Worm (Caenorhabditis elegans) whole organism, L2 larva: ENCODE results near the gene srv-1.

ENCODE experiments used
- C34F6.9 ChIP-seq: fragments of 150-350 bp; optimal IDR thresholded peaks from 2 replicates; lab custom pipeline; 2014; ENCODE audit warnings: missing biosample characterization, missing genetic modification characterization
- F13H6.1 ChIP-seq: sonication (generic microtip); optimal IDR thresholded peaks from 2 replicates; lab custom pipeline; 2016; ENCODE audit warnings: missing genetic modification characterization, missing compliant biosample characterization
- ZK546.5 ChIP-seq: sonication (generic microtip); optimal IDR thresholded peaks from 2 replicates; lab custom pipeline; 2017; ENCODE audit warnings: missing biosample characterization, missing genetic modification characterization
- alr-1 ChIP-seq: fragments of 150-350 bp; optimal IDR thresholded peaks from 2 replicates; lab custom pipeline; 2014; ENCODE audit warnings: missing biosample characterization, missing genetic modification characterization
- ceh-82 ChIP-seq: fragments of 150-350 bp; optimal IDR thresholded peaks from 2 replicates; lab custom pipeline; 2014; ENCODE audit warnings: missing biosample characterization, missing genetic modification characterization
- crh-2 ChIP-seq: sonication (generic microtip); optimal IDR thresholded peaks from 2 replicates; lab custom pipeline; 2017; ENCODE audit warnings: missing biosample characterization, missing genetic modification characterization
- dmd-4 ChIP-seq: sonication (generic microtip); optimal IDR thresholded peaks from 2 replicates; lab custom pipeline; 2017; ENCODE audit warnings: missing biosample characterization, missing genetic modification characterization
- egl-27 ChIP-seq: sonication (generic microtip); optimal IDR thresholded peaks from 3 replicates; lab custom pipeline; 2017; ENCODE audit warnings: missing biosample characterization, missing genetic modification reagents, missing genetic modification characterization
- elt-3 ChIP-seq: sonication (generic microtip); optimal IDR thresholded peaks from 2 replicates; lab custom pipeline; 2017; ENCODE audit warnings: missing biosample characterization, missing genetic modification characterization
- fos-1 ChIP-seq: fragments of 150-350 bp; optimal IDR thresholded peaks from 2 replicates; lab custom pipeline; 2014; ENCODE audit warnings: missing biosample characterization, missing genetic modification characterization
- gmeb-1 ChIP-seq: fragments of 150-350 bp; optimal IDR thresholded peaks from 2 replicates; lab custom pipeline; 2014; ENCODE audit warnings: missing biosample characterization, missing genetic modification characterization
- lin-39 ChIP-seq: fragments of 150-350 bp; optimal IDR thresholded peaks from 2 replicates; lab custom pipeline; 2014; ENCODE audit warnings: missing biosample characterization, missing genetic modification reagents, missing genetic modification characterization
- lsy-2 ChIP-seq, 2 experiments: fragments of 150-350 bp in 1 of 2; sonication (generic microtip) in 1 of 2; optimal IDR thresholded peaks; 2 replicates each; lab custom pipeline; 2014 to 2017; ENCODE audit warnings: missing biosample characterization in 2 of 2, missing genetic modification characterization in 2 of 2
- mbf-1 ChIP-seq: sonication (generic microtip); optimal IDR thresholded peaks from 2 replicates; lab custom pipeline; 2017; ENCODE audit warnings: missing biosample characterization, missing genetic modification characterization
- nhr-10 ChIP-seq: sonication (generic microtip); optimal IDR thresholded peaks from 2 replicates; lab custom pipeline; 2017; ENCODE audit warnings: missing biosample characterization, missing genetic modification characterization
- nhr-11 ChIP-seq: fragments of 150-350 bp; optimal IDR thresholded peaks from 2 replicates; lab custom pipeline; 2014; ENCODE audit warnings: missing biosample characterization, missing genetic modification characterization
- nhr-12 ChIP-seq: fragments of 150-350 bp; optimal IDR thresholded peaks from 2 replicates; lab custom pipeline; 2014; ENCODE audit warnings: missing biosample characterization, missing genetic modification characterization
- nhr-129 ChIP-seq: fragments of 150-350 bp; optimal IDR thresholded peaks from 2 replicates; lab custom pipeline; 2014; ENCODE audit warnings: missing biosample characterization, missing genetic modification characterization
- nhr-21 ChIP-seq: fragments of 150-350 bp; optimal IDR thresholded peaks from 2 replicates; lab custom pipeline; 2014; ENCODE audit warnings: missing biosample characterization, missing genetic modification characterization
- nhr-23 ChIP-seq: fragments of 150-350 bp; optimal IDR thresholded peaks from 2 replicates; lab custom pipeline; 2014; ENCODE audit warnings: missing biosample characterization, missing genetic modification reagents, missing genetic modification characterization
- nhr-237 ChIP-seq: fragments of 150-350 bp; optimal IDR thresholded peaks from 2 replicates; lab custom pipeline; 2014; ENCODE audit warnings: missing biosample characterization, missing genetic modification characterization
- nhr-25 ChIP-seq: fragments of 150-350 bp; sonication (generic microtip); optimal IDR thresholded peaks from 3 replicates; lab custom pipeline; 2014; ENCODE audit warnings: missing biosample characterization, missing genetic modification characterization
- nhr-6 ChIP-seq: fragments of 150-350 bp; optimal IDR thresholded peaks from 2 replicates; lab custom pipeline; 2014; ENCODE audit warnings: missing biosample characterization, missing genetic modification characterization
- nhr-77 ChIP-seq: fragments of 150-350 bp; optimal IDR thresholded peaks from 2 replicates; lab custom pipeline; 2014; ENCODE audit warnings: missing biosample characterization, missing genetic modification characterization
- peb-1 ChIP-seq: fragments of 150-350 bp; optimal IDR thresholded peaks from 2 replicates; lab custom pipeline; 2014; ENCODE audit warnings: missing biosample characterization, missing genetic modification characterization
- skn-1 ChIP-seq: sonication (generic microtip); optimal IDR thresholded peaks from 2 replicates; lab custom pipeline; 2017; ENCODE audit warnings: missing biosample characterization, missing genetic modification characterization
- sma-3 ChIP-seq: sonication (generic microtip); optimal IDR thresholded peaks from 2 replicates; lab custom pipeline; 2016; ENCODE audit warnings: missing genetic modification reagents, missing genetic modification characterization, missing compliant biosample characterization
- sma-9 ChIP-seq, 2 experiments: fragments of 150-350 bp in 1 of 2; sonication (generic microtip) in 1 of 2; optimal IDR thresholded peaks; 2 replicates each; lab custom pipeline; 2014 to 2016; ENCODE audit warnings: missing genetic modification characterization in 2 of 2, mild to moderate bottlenecking in 1 of 2, missing biosample characterization in 1 of 2, missing compliant biosample characterization in 1 of 2, missing genetic modification reagents in 1 of 2, moderate library complexity in 1 of 2
- snpc-4 ChIP-seq: fragments of 150-350 bp; optimal IDR thresholded peaks from 2 replicates; lab custom pipeline; 2014; ENCODE audit warnings: missing biosample characterization, missing genetic modification characterization
- unc-39 ChIP-seq: fragments of 150-350 bp; optimal IDR thresholded peaks from 2 replicates; lab custom pipeline; 2014; ENCODE audit warnings: missing biosample characterization, missing genetic modification characterization
- zag-1 ChIP-seq: fragments of 150-350 bp; optimal IDR thresholded peaks from 2 replicates; lab custom pipeline; 2014; ENCODE audit warnings: missing biosample characterization, missing genetic modification characterization
- ztf-11 ChIP-seq: sonication (generic microtip); optimal IDR thresholded peaks from 2 replicates; lab custom pipeline; 2017; ENCODE audit warnings: missing biosample characterization, missing genetic modification characterization
- ztf-4 ChIP-seq: fragments of 150-350 bp; optimal IDR thresholded peaks from 2 replicates; lab custom pipeline; 2014; ENCODE audit warnings: missing biosample characterization, missing genetic modification characterization

srv-1 gene

ce11 chrIII:6819322-6819901 lies 30.8 kb upstream of the srv-1 start, which contains the start of gene F28F5.6:
F28F5.6 (minus strand) TSS chrIII:6819372.
- TF ChIP-seq nhr-11 (tag; lab: Kevin White, UChicago) (no peak), fos-1 (tag; lab: Kevin White, UChicago) (peak; percentile 84), zag-1 (tag; lab: Kevin White, UChicago) (no peak), peb-1 (tag; lab: Kevin White, UChicago) (no peak), nhr-25 (tag; lab: Kevin White, UChicago) (no peak), nhr-6 (no peak), gmeb-1 (peak; percentile 10), sma-9 (GFP tag; optimal IDR thresholded peaks at IDR 0.05; lab: Kevin White, UChicago) (peak; percentile 59), sma-9 (tag; optimal IDR thresholded peaks at IDR 0.05; lab: Kevin White, UChicago) (no peak), skn-1 (tag; lab: Kevin White, UChicago) (no peak), ztf-4 (tag; lab: Kevin White, UChicago) (no peak), F13H6.1 (peak; percentile 21)

ce11 chrIII:6820343-6820985 lies 29.7 kb upstream of the srv-1 start, which contains the start of gene ten-1:
ten-1 (plus strand) TSS chrIII:6820935.
- peak in 1 of 2 experiments; percentile 45 for TF ChIP-seq lsy-2 (tag; optimal IDR thresholded peaks at IDR 0.05; lab: Kevin White, UChicago)
- TF ChIP-seq dmd-4 (tag; lab: Kevin White, UChicago), result no peak
- TF ChIP-seq nhr-129 (tag; lab: Kevin White, UChicago), result no peak
- TF ChIP-seq ztf-4 (tag; lab: Kevin White, UChicago), result peak; percentile 44
- TF ChIP-seq nhr-23, result no peak
- no peak for TF ChIP-seq unc-39 (tag; lab: Kevin White, UChicago)
- no peak for TF ChIP-seq elt-3
- no peak for TF ChIP-seq snpc-4 (tag; lab: Kevin White, UChicago)
- no peak for TF ChIP-seq C34F6.9 (tag; lab: Kevin White, UChicago)
- TF ChIP-seq nhr-11 (tag; lab: Kevin White, UChicago), result no peak
- peak; percentile 33 for TF ChIP-seq F13H6.1
- TF ChIP-seq sma-3 (GFP tag; lab: Kevin White, UChicago), result no peak
- no peak for TF ChIP-seq mbf-1 (tag; lab: Kevin White, UChicago)
- no peak for TF ChIP-seq nhr-77 (tag; lab: Kevin White, UChicago)
- no peak for TF ChIP-seq alr-1
- no peak for TF ChIP-seq nhr-6
- TF ChIP-seq nhr-25 (tag; lab: Kevin White, UChicago), result no peak
- no peak for TF ChIP-seq gmeb-1
- TF ChIP-seq ZK546.5 (tag; lab: Kevin White, UChicago), result no peak
- TF ChIP-seq ztf-11 (tag; lab: Kevin White, UChicago), result no peak
- TF ChIP-seq crh-2, result no peak

ce11 chrIII:6822790-6823189 lies 27.4 kb upstream of the srv-1 start:
- TF ChIP-seq mbf-1 (tag; lab: Kevin White, UChicago) (no peak), nhr-23 (no peak), peb-1 (tag; lab: Kevin White, UChicago) (no peak), nhr-237 (tag; lab: Kevin White, UChicago) (no peak), skn-1 (tag; lab: Kevin White, UChicago) (no peak), dmd-4 (tag; lab: Kevin White, UChicago) (no peak), ceh-82 (tag; lab: Kevin White, UChicago) (no peak), C34F6.9 (tag; lab: Kevin White, UChicago) (no peak), snpc-4 (tag; lab: Kevin White, UChicago) (no peak)

- no peak for TF ChIP-seq nhr-21
- no peak for TF ChIP-seq ZK546.5 (tag; lab: Kevin White, UChicago)
- no peak for TF ChIP-seq nhr-12 (tag; lab: Kevin White, UChicago)
- no peak for TF ChIP-seq egl-27 (tag; lab: Kevin White, UChicago)
- TF ChIP-seq ztf-11 (tag; lab: Kevin White, UChicago), result no peak
- no peak for TF ChIP-seq nhr-10 (tag; lab: Kevin White, UChicago)
- no peak for TF ChIP-seq nhr-23
- no peak for TF ChIP-seq dmd-4 (tag; lab: Kevin White, UChicago)
- TF ChIP-seq skn-1 (tag; lab: Kevin White, UChicago), result no peak
- TF ChIP-seq lin-39 (tag; lab: Kevin White, UChicago), result no peak
- TF ChIP-seq, all 48 proteins: peak for 0
Measured at ce11 chrIII:6826137-6826536, 24.0 kb upstream of the srv-1 start.
